Worm (Caenorhabditis elegans) whole organism, L2 larva: ENCODE results near the gene srj-39.
A peak's percentile ranks its signal among the peaks of the same experiment; 100 is the strongest.

Source experiments
- C34F6.9 ChIP-seq: fragments of 150-350 bp; optimal IDR thresholded peaks from 2 replicates; lab custom pipeline; 2014; ENCODE audit warnings: missing biosample characterization, missing genetic modification characterization
- F13H6.1 ChIP-seq: sonication (generic microtip); optimal IDR thresholded peaks from 2 replicates; lab custom pipeline; 2016; ENCODE audit warnings: missing genetic modification characterization, missing compliant biosample characterization
- R02D3.7 ChIP-seq: fragments of 150-350 bp; optimal IDR thresholded peaks from 2 replicates; lab custom pipeline; 2014; ENCODE audit warnings: missing biosample characterization, missing genetic modification characterization
- Y55F3AM.14 ChIP-seq: fragments of 200-800 bp; sonication (Bioruptor generic); optimal IDR thresholded peaks from 2 replicates; lab custom pipeline; 2018; ENCODE audit warnings: mild to moderate bottlenecking, missing genetic modification characterization, missing compliant biosample characterization
- ZK546.5 ChIP-seq: sonication (generic microtip); optimal IDR thresholded peaks from 2 replicates; lab custom pipeline; 2017; ENCODE audit warnings: missing biosample characterization, missing genetic modification characterization
- alr-1 ChIP-seq: fragments of 150-350 bp; optimal IDR thresholded peaks from 2 replicates; lab custom pipeline; 2014; ENCODE audit warnings: missing biosample characterization, missing genetic modification characterization
- aly-2 ChIP-seq: fragments of 150-350 bp; optimal IDR thresholded peaks from 2 replicates; lab custom pipeline; 2014; ENCODE audit warnings: missing biosample characterization, missing genetic modification characterization
- ama-1 ChIP-seq: fragments of 150-350 bp; optimal IDR thresholded peaks from 2 replicates; lab custom pipeline; 2018; ENCODE audit warnings: inconsistent platforms
- blmp-1 ChIP-seq: sonication (generic microtip); optimal IDR thresholded peaks from 2 replicates; lab custom pipeline; 2017; ENCODE audit warnings: missing genetic modification characterization, mild to moderate bottlenecking, missing compliant biosample characterization, antibody characterized with exemption, moderate library complexity; ENCODE audit not compliant: insufficient read depth
- ceh-16 ChIP-seq: fragments of 150-350 bp; optimal IDR thresholded peaks from 2 replicates; lab custom pipeline; 2014; ENCODE audit warnings: missing biosample characterization, missing genetic modification characterization
- ceh-82 ChIP-seq: fragments of 150-350 bp; optimal IDR thresholded peaks from 2 replicates; lab custom pipeline; 2014; ENCODE audit warnings: missing biosample characterization, missing genetic modification characterization
- crh-2 ChIP-seq: sonication (generic microtip); optimal IDR thresholded peaks from 2 replicates; lab custom pipeline; 2017; ENCODE audit warnings: missing biosample characterization, missing genetic modification characterization
- dmd-4 ChIP-seq: sonication (generic microtip); optimal IDR thresholded peaks from 2 replicates; lab custom pipeline; 2017; ENCODE audit warnings: missing biosample characterization, missing genetic modification characterization
- egl-27 ChIP-seq: sonication (generic microtip); optimal IDR thresholded peaks from 3 replicates; lab custom pipeline; 2017; ENCODE audit warnings: missing biosample characterization, missing genetic modification reagents, missing genetic modification characterization
- elt-1 ChIP-seq: fragments of 150-350 bp; optimal IDR thresholded peaks from 2 replicates; lab custom pipeline; 2014; ENCODE audit warnings: missing biosample characterization, missing genetic modification characterization
- elt-3 ChIP-seq: sonication (generic microtip); optimal IDR thresholded peaks from 2 replicates; lab custom pipeline; 2017; ENCODE audit warnings: missing biosample characterization, missing genetic modification characterization
- fos-1 ChIP-seq: fragments of 150-350 bp; optimal IDR thresholded peaks from 2 replicates; lab custom pipeline; 2014; ENCODE audit warnings: missing biosample characterization, missing genetic modification characterization
- gmeb-1 ChIP-seq: fragments of 150-350 bp; optimal IDR thresholded peaks from 2 replicates; lab custom pipeline; 2014; ENCODE audit warnings: missing biosample characterization, missing genetic modification characterization
- lin-11 ChIP-seq: fragments of 150-350 bp; sonication (generic microtip); optimal IDR thresholded peaks from 2 replicates; lab custom pipeline; 2014; ENCODE audit warnings: missing biosample characterization, missing genetic modification characterization, inconsistent platforms, mixed read lengths
- lin-13 ChIP-seq: fragments of 150-350 bp; optimal IDR thresholded peaks from 2 replicates; lab custom pipeline; 2014; ENCODE audit warnings: missing biosample characterization, missing genetic modification reagents, missing genetic modification characterization
- lin-39 ChIP-seq: fragments of 150-350 bp; optimal IDR thresholded peaks from 2 replicates; lab custom pipeline; 2014; ENCODE audit warnings: missing biosample characterization, missing genetic modification reagents, missing genetic modification characterization
- lsy-2 ChIP-seq, 2 experiments: fragments of 150-350 bp in 1 of 2; sonication (generic microtip) in 1 of 2; optimal IDR thresholded peaks; 2 replicates each; lab custom pipeline; 2014 to 2017; ENCODE audit warnings: missing biosample characterization in 2 of 2, missing genetic modification characterization in 2 of 2
- mab-5 ChIP-seq: fragments of 150-350 bp; optimal IDR thresholded peaks from 2 replicates; lab custom pipeline; 2014; ENCODE audit warnings: missing biosample characterization, missing genetic modification characterization
- mbf-1 ChIP-seq: sonication (generic microtip); optimal IDR thresholded peaks from 2 replicates; lab custom pipeline; 2017; ENCODE audit warnings: missing biosample characterization, missing genetic modification characterization
- mdl-1 ChIP-seq, 2 experiments: fragments of 150-350 bp in 1 of 2; sonication (generic microtip) in 1 of 2; optimal IDR thresholded peaks; 2 replicates each; lab custom pipeline; 2017; ENCODE audit warnings: missing biosample characterization in 2 of 2, missing genetic modification characterization in 2 of 2
- nhr-10 ChIP-seq: sonication (generic microtip); optimal IDR thresholded peaks from 2 replicates; lab custom pipeline; 2017; ENCODE audit warnings: missing biosample characterization, missing genetic modification characterization
- nhr-11 ChIP-seq: fragments of 150-350 bp; optimal IDR thresholded peaks from 2 replicates; lab custom pipeline; 2014; ENCODE audit warnings: missing biosample characterization, missing genetic modification characterization
- nhr-12 ChIP-seq: fragments of 150-350 bp; optimal IDR thresholded peaks from 2 replicates; lab custom pipeline; 2014; ENCODE audit warnings: missing biosample characterization, missing genetic modification characterization
- nhr-129 ChIP-seq: fragments of 150-350 bp; optimal IDR thresholded peaks from 2 replicates; lab custom pipeline; 2014; ENCODE audit warnings: missing biosample characterization, missing genetic modification characterization
- nhr-21 ChIP-seq: fragments of 150-350 bp; optimal IDR thresholded peaks from 2 replicates; lab custom pipeline; 2014; ENCODE audit warnings: missing biosample characterization, missing genetic modification characterization
- nhr-23 ChIP-seq: fragments of 150-350 bp; optimal IDR thresholded peaks from 2 replicates; lab custom pipeline; 2014; ENCODE audit warnings: missing biosample characterization, missing genetic modification reagents, missing genetic modification characterization
- nhr-237 ChIP-seq: fragments of 150-350 bp; optimal IDR thresholded peaks from 2 replicates; lab custom pipeline; 2014; ENCODE audit warnings: missing biosample characterization, missing genetic modification characterization
- nhr-25 ChIP-seq: fragments of 150-350 bp; sonication (generic microtip); optimal IDR thresholded peaks from 3 replicates; lab custom pipeline; 2014; ENCODE audit warnings: missing biosample characterization, missing genetic modification characterization
- nhr-6 ChIP-seq: fragments of 150-350 bp; optimal IDR thresholded peaks from 2 replicates; lab custom pipeline; 2014; ENCODE audit warnings: missing biosample characterization, missing genetic modification characterization
- nhr-77 ChIP-seq: fragments of 150-350 bp; optimal IDR thresholded peaks from 2 replicates; lab custom pipeline; 2014; ENCODE audit warnings: missing biosample characterization, missing genetic modification characterization
- peb-1 ChIP-seq: fragments of 150-350 bp; optimal IDR thresholded peaks from 2 replicates; lab custom pipeline; 2014; ENCODE audit warnings: missing biosample characterization, missing genetic modification characterization
- sem-4 ChIP-seq: fragments of 150-350 bp; optimal IDR thresholded peaks from 2 replicates; lab custom pipeline; 2014; ENCODE audit warnings: missing biosample characterization, missing genetic modification reagents, missing genetic modification characterization
- skn-1 ChIP-seq: sonication (generic microtip); optimal IDR thresholded peaks from 2 replicates; lab custom pipeline; 2017; ENCODE audit warnings: missing biosample characterization, missing genetic modification characterization
- sma-3 ChIP-seq: sonication (generic microtip); optimal IDR thresholded peaks from 2 replicates; lab custom pipeline; 2016; ENCODE audit warnings: missing genetic modification reagents, missing genetic modification characterization, missing compliant biosample characterization
- sma-9 ChIP-seq, 2 experiments: fragments of 150-350 bp in 1 of 2; sonication (generic microtip) in 1 of 2; optimal IDR thresholded peaks; 2 replicates each; lab custom pipeline; 2014 to 2016; ENCODE audit warnings: missing genetic modification characterization in 2 of 2, mild to moderate bottlenecking in 1 of 2, missing biosample characterization in 1 of 2, missing compliant biosample characterization in 1 of 2, missing genetic modification reagents in 1 of 2, moderate library complexity in 1 of 2
- snpc-4 ChIP-seq: fragments of 150-350 bp; optimal IDR thresholded peaks from 2 replicates; lab custom pipeline; 2014; ENCODE audit warnings: missing biosample characterization, missing genetic modification characterization
- unc-39 ChIP-seq: fragments of 150-350 bp; optimal IDR thresholded peaks from 2 replicates; lab custom pipeline; 2014; ENCODE audit warnings: missing biosample characterization, missing genetic modification characterization
- unc-55 ChIP-seq: fragments of 150-350 bp; sonication (generic microtip); optimal IDR thresholded peaks from 3 replicates; lab custom pipeline; 2014; ENCODE audit warnings: missing biosample characterization, missing genetic modification reagents, missing genetic modification characterization
- unc-62 ChIP-seq: fragments of 150-350 bp; optimal IDR thresholded peaks from 2 replicates; lab custom pipeline; 2014; ENCODE audit warnings: missing biosample characterization, missing genetic modification reagents, missing genetic modification characterization
- zag-1 ChIP-seq: fragments of 150-350 bp; optimal IDR thresholded peaks from 2 replicates; lab custom pipeline; 2014; ENCODE audit warnings: missing biosample characterization, missing genetic modification characterization
- ztf-1 ChIP-seq: fragments of 200-800 bp; sonication (Bioruptor generic); conservative IDR thresholded peaks from 2 replicates; pipeline ENCODE4 v1.3.6; 2022; ENCODE audit warnings: missing genetic modification characterization, missing compliant biosample characterization
- ztf-11 ChIP-seq: sonication (generic microtip); optimal IDR thresholded peaks from 2 replicates; lab custom pipeline; 2017; ENCODE audit warnings: missing biosample characterization, missing genetic modification characterization
- ztf-4 ChIP-seq: fragments of 150-350 bp; optimal IDR thresholded peaks from 2 replicates; lab custom pipeline; 2014; ENCODE audit warnings: missing biosample characterization, missing genetic modification characterization

srj-39 gene

ce11 chrV:4134728-4135127 is 30.3 kb downstream of the srj-39 start, which contains the start of gene lgc-1:
TSS of gene lgc-1 (plus strand) at chrV:4135028.
- no peak for TF ChIP-seq Y55F3AM.14
- TF ChIP-seq nhr-25 (tag; lab: Kevin White, UChicago), result no peak

ce11 chrV:4138688-4139087 is 34.3 kb downstream of the srj-39 start, which contains the start of gene lgc-29:
TSS of gene lgc-29 (plus strand) at chrV:4138988.
- no peak for TF ChIP-seq ztf-4 (tag; lab: Kevin White, UChicago)
- TF ChIP-seq C34F6.9 (tag; lab: Kevin White, UChicago), result no peak
- TF ChIP-seq ZK546.5, result no peak
- no peak for TF ChIP-seq ama-1
- no peak for TF ChIP-seq nhr-129 (tag; lab: Kevin White, UChicago)

- TF ChIP-seq alr-1 (no peak), unc-39 (no peak), sma-3 (GFP tag; lab: Kevin White, UChicago) (peak; percentile 78), gmeb-1 (tag; lab: Kevin White, UChicago) (peak; percentile 78), nhr-21 (tag; lab: Kevin White, UChicago) (peak; percentile 72), ztf-4 (tag; lab: Kevin White, UChicago) (peak; percentile 63), lin-11 (tag; lab: Kevin White, UChicago) (peak; percentile 38), sma-9 (GFP tag; optimal IDR thresholded peaks at IDR 0.05; lab: Kevin White, UChicago) (peak; percentile 89), sma-9 (tag; optimal IDR thresholded peaks at IDR 0.05; lab: Kevin White, UChicago) (no peak), blmp-1 (tag; lab: Kevin White, UChicago) (peak; percentile 27), unc-62 (GFP tag; lab: Kevin White, UChicago) (no peak), nhr-129 (tag; lab: Kevin White, UChicago) (peak; percentile 60), peb-1 (no peak), nhr-77 (tag; lab: Kevin White, UChicago) (no peak), lin-39 (tag; lab: Kevin White, UChicago) (no peak), ZK546.5 (no peak), Y55F3AM.14 (peak; percentile 69), elt-3 (tag; lab: Kevin White, UChicago) (no peak), fos-1 (tag; lab: Kevin White, UChicago) (peak; percentile 40), ama-1 (no peak), sem-4 (tag; lab: Kevin White, UChicago) (peak; percentile 73), crh-2 (tag; lab: Kevin White, UChicago) (peak; percentile 87), dmd-4 (no peak), mdl-1 (tag; optimal IDR thresholded peaks at IDR 0.05; lab: Kevin White, UChicago) (peak in 1 of 2 experiments; percentile 33), nhr-10 (tag; lab: Kevin White, UChicago) (no peak), nhr-237 (no peak), zag-1 (tag; lab: Kevin White, UChicago) (peak; percentile 40), C34F6.9 (tag; lab: Kevin White, UChicago) (peak; percentile 95), nhr-11 (tag; lab: Kevin White, UChicago) (no peak), R02D3.7 (no peak), egl-27 (tag; lab: Kevin White, UChicago) (peak; percentile 54), mab-5 (tag; lab: Kevin White, UChicago) (peak; percentile 82), ceh-16 (no peak), ztf-1 (GFP tag; lab: Robert Waterston, UW) (no peak), elt-1 (tag; lab: Kevin White, UChicago) (no peak), ztf-11 (tag; lab: Kevin White, UChicago) (no peak), aly-2 (tag; lab: Kevin White, UChicago) (no peak), F13H6.1 (tag; lab: Kevin White, UChicago) (peak; percentile 76), lin-13 (GFP tag; lab: Kevin White, UChicago) (peak; percentile 78), skn-1 (tag; lab: Kevin White, UChicago) (no peak), nhr-12 (no peak), snpc-4 (tag; lab: Kevin White, UChicago) (peak; percentile 4), nhr-25 (tag; lab: Kevin White, UChicago) (peak; percentile 91), nhr-6 (tag; lab: Kevin White, UChicago) (no peak), ceh-82 (tag; lab: Kevin White, UChicago) (no peak), nhr-23 (tag; lab: Kevin White, UChicago) (no peak), lsy-2 (tag; optimal IDR thresholded peaks at IDR 0.05; lab: Kevin White, UChicago) (peak; percentile 53 to 90), unc-55 (GFP tag; lab: Kevin White, UChicago) (peak; percentile 77), mbf-1 (tag; lab: Kevin White, UChicago) (no peak)
- TF ChIP-seq, all 48 proteins: peak for 23
Measured at ce11 chrV:4143034-4143433, 38.6 kb downstream of the srj-39 start.
